Worm (Caenorhabditis elegans): ENCODE measurements around the gene T16G12.6.

DNA sequence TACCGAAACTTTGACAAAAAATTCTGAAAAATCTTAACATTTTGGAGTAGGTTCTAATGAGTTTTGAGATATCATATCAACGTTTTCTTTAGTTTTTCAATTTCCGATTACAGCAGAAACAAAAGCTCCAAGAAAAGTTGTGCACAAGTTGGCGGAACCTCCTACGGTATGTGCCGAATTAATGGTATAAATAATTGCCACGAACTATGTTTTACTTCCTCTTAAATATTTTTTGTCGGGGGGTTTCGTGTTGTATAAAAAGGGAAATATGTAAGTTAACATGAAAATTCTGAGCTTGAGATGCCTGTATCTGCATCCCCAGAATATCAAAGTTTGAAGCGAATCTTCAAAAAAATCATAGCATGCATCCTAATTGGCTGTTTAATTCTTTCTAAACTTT lies 35.5 kb upstream of the T16G12.6 start, which contains the start of gene M04D8.8:
- no peak for TF ChIP-seq T22C8.4 (GFP tag; IDR thresholded peaks at IDR 0.05)
- no peak for TF ChIP-seq cog-1 (tag; optimal IDR thresholded peaks at IDR 0.05)
- TF ChIP-seq flt-1 (GFP tag; IDR thresholded peaks at IDR 0.05): no peak
- TF ChIP-seq tab-1 (GFP tag; IDR thresholded peaks at IDR 0.05): no peak

Data from whole organism, midembryonic.